Worm (Caenorhabditis elegans) whole organism, L4/young adult: ENCODE measurements around the gene hel-1.

Experiments used
- W03F9.2 ChIP-seq: fragments of 150-350 bp; optimal IDR thresholded peaks from 2 replicates; lab custom pipeline; 2014; ENCODE audit warnings: missing biosample characterization, missing genetic modification characterization
- dao-5 ChIP-seq: sonication (generic microtip); optimal IDR thresholded peaks from 2 replicates; lab custom pipeline; 2016; ENCODE audit warnings: missing genotype, missing genetic modification characterization, moderate library complexity, missing compliant biosample characterization
- him-1 ChIP-seq: sonication (generic microtip); optimal IDR thresholded peaks from 2 replicates; lab custom pipeline; 2016; ENCODE audit warnings: missing genotype, missing genetic modification reagents, missing genetic modification characterization, missing compliant biosample characterization

- TF ChIP-seq him-1 (tag; lab: Kevin White, UChicago) = no peak
- no peak for TF ChIP-seq dao-5 (tag; lab: Kevin White, UChicago)
- no peak for TF ChIP-seq W03F9.2 (tag; lab: Kevin White, UChicago)
Observed at ce11 chrII:8333643-8334042, 5.0 kb upstream of the hel-1 start, which contains the start of gene C26D10.7.
